Worm (Caenorhabditis elegans) whole organism, early embryonic: Measurements from ENCODE around the gene srx-105.

Source experiments
- B0310.2 ChIP-seq: sonication (generic microtip); optimal IDR thresholded peaks from 2 replicates; lab custom pipeline; 2016; ENCODE audit warnings: mild to moderate bottlenecking, missing genetic modification characterization, missing compliant biosample characterization
- F13C5.2 ChIP-seq: sonication (generic microtip); optimal IDR thresholded peaks from 2 replicates; lab custom pipeline; 2017; ENCODE audit warnings: mild to moderate bottlenecking, missing genetic modification characterization, inconsistent platforms, missing compliant biosample characterization
- aly-1 ChIP-seq: sonication (generic microtip); optimal IDR thresholded peaks from 2 replicates; lab custom pipeline; 2016; ENCODE audit warnings: missing genetic modification characterization, missing compliant biosample characterization
- ama-1 ChIP-seq: fragments of 150-350 bp; optimal IDR thresholded peaks from 2 replicates; lab custom pipeline; 2014
- ceh-13 ChIP-seq: fragments of 200-800 bp; sonication (Bioruptor generic); optimal IDR thresholded peaks from 2 replicates; lab custom pipeline; 2018; ENCODE audit warnings: mild to moderate bottlenecking, missing genetic modification characterization, missing compliant biosample characterization
- ceh-36 ChIP-seq: sonication (generic microtip); optimal IDR thresholded peaks from 2 replicates; lab custom pipeline; 2016; ENCODE audit warnings: missing genetic modification characterization, inconsistent platforms, missing compliant biosample characterization
- ets-7 ChIP-seq: sonication (generic microtip); optimal IDR thresholded peaks from 2 replicates; lab custom pipeline; 2016; ENCODE audit warnings: missing genotype, missing genetic modification characterization, missing compliant biosample characterization
- hmbx-1 ChIP-seq: sonication (generic microtip); optimal IDR thresholded peaks from 2 replicates; lab custom pipeline; 2016; ENCODE audit warnings: mild to moderate bottlenecking, missing genetic modification characterization, missing compliant biosample characterization
- hnd-1 ChIP-seq: sonication (generic microtip); optimal IDR thresholded peaks from 2 replicates; lab custom pipeline; 2016; ENCODE audit warnings: missing genetic modification characterization, missing compliant biosample characterization
- scrt-1 ChIP-seq: fragments of 200-800 bp; sonication (Bioruptor generic); IDR thresholded peaks from 2 replicates; pipeline ENCODE4 v1.3.6; 2022; ENCODE audit warnings: missing genetic modification characterization, missing compliant biosample characterization
- sea-1 ChIP-seq: fragments of 200-800 bp; sonication (Bioruptor generic); conservative IDR thresholded peaks from 2 replicates; pipeline ENCODE4 v1.3.6; 2022; ENCODE audit warnings: missing genetic modification characterization, missing compliant biosample characterization
- tbx-11 ChIP-seq: fragments of 200-800 bp; sonication (Bioruptor generic); IDR thresholded peaks from 2 replicates; pipeline ENCODE4 v1.3.6; 2022; ENCODE audit warnings: missing genetic modification characterization, missing compliant biosample characterization
- tbx-37 ChIP-seq: fragments of 200-800 bp; sonication (Bioruptor generic); conservative IDR thresholded peaks from 2 replicates; pipeline ENCODE4 v1.3.6; 2022; ENCODE audit warnings: missing genetic modification reagents, missing genetic modification characterization, missing compliant biosample characterization
- tra-4 ChIP-seq: sonication (generic microtip); optimal IDR thresholded peaks from 2 replicates; lab custom pipeline; 2017; ENCODE audit warnings: missing genetic modification characterization, missing compliant biosample characterization

DNA sequence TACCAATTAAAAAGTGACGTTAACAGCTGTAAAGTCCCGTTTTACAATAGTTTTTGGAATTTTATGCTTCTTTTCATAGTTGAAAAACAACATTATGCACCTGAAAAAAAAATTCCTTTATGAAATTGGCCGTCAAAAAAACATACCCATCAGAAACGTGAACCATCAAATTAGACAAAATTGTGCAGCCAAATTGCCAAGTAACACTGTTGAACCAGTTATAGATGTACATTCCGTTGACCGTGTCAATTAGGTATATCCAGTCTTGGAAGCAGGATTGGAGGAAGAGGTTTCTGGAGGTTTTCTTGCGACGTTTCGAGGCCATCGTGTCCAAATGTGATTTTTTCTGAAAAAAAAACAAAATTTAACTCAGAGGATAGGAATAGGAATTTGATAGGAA, 31.9 kb downstream of the srx-105 start, which contains the start of gene srx-97:
- TF ChIP-seq aly-1 (tag; lab: Kevin White, UChicago) (no peak), ama-1 (no peak), hnd-1 (no peak), tbx-11 (GFP tag; lab: Robert Waterston, UW) (no peak), B0310.2 (tag; lab: Kevin White, UChicago) (no peak), scrt-1 (GFP tag; lab: Robert Waterston, UW) (no peak), F13C5.2 (no peak), tbx-37 (GFP tag; lab: Robert Waterston, UW) (no peak), sea-1 (GFP tag; lab: Robert Waterston, UW) (no peak), ets-7 (tag; lab: Kevin White, UChicago) (no peak), ceh-36 (no peak), tra-4 (no peak), hmbx-1 (tag; lab: Kevin White, UChicago) (no peak), ceh-13 (GFP tag; lab: Kevin White, UChicago) (no peak)
